Fruit fly (Drosophila melanogaster) whole organism, wandering third instar larva: ENCODE measurements around the gene FER.

ENCODE experiments used
- Dif ChIP-seq: fragments of 200-275, 200-300 bp; sonication (Bioruptor generic); optimal IDR thresholded peaks from 2 replicates; lab custom pipeline; 2018; ENCODE audit warnings: missing biosample characterization, missing genetic modification characterization; ENCODE audit not compliant: partially characterized antibody
- HLH106 ChIP-seq: fragments of 200-800 bp; optimal IDR thresholded peaks from 3 replicates; lab custom pipeline; 2019; ENCODE audit warnings: missing biosample characterization, mild to moderate bottlenecking, missing genetic modification characterization, moderate library complexity
- Hr83 ChIP-seq: fragments of 200-300 bp; sonication (Bioruptor generic); optimal IDR thresholded peaks from 2 replicates; lab custom pipeline; 2016; ENCODE audit warnings: missing biosample characterization, mild to moderate bottlenecking, missing genetic modification characterization, moderate library complexity; ENCODE audit not compliant: poor library complexity, severe bottlenecking
- br ChIP-seq: fragments of 200-800 bp; sonication (Bioruptor generic); optimal IDR thresholded peaks from 2 replicates; lab custom pipeline; 2016; ENCODE audit warnings: missing biosample characterization, missing genetic modification characterization
- brk ChIP-seq: fragments of 200-800 bp; sonication (Bioruptor generic); optimal IDR thresholded peaks from 2 replicates; lab custom pipeline; 2016; ENCODE audit warnings: missing biosample characterization, mild to moderate bottlenecking, missing genetic modification characterization
- fru ChIP-seq: fragments of 200-800 bp; sonication (Bioruptor generic); optimal IDR thresholded peaks from 3 replicates; lab custom pipeline; 2016; ENCODE audit warnings: missing biosample characterization, mild to moderate bottlenecking, missing genetic modification characterization
- lola ChIP-seq: fragments of >200 bp; optimal IDR thresholded peaks from 2 replicates; lab custom pipeline; 2017; ENCODE audit warnings: missing biosample characterization, missing genetic modification characterization
- pan ChIP-seq: fragments of >200 bp; optimal IDR thresholded peaks from 2 replicates; lab custom pipeline; 2017
- psq ChIP-seq: fragments of 200-800 bp; sonication (Bioruptor generic); optimal IDR thresholded peaks from 3 replicates; lab custom pipeline; 2017; ENCODE audit warnings: missing biosample characterization, mild to moderate bottlenecking, missing genetic modification characterization, moderate library complexity
- sv ChIP-seq: fragments of 200-800 bp; sonication (Bioruptor generic); optimal IDR thresholded peaks from 3 replicates; lab custom pipeline; 2016; ENCODE audit warnings: missing biosample characterization, missing genetic modification characterization
- tai ChIP-seq: sonication (Bioruptor generic); optimal IDR thresholded peaks from 2 replicates; lab custom pipeline; 2016; ENCODE audit warnings: missing biosample characterization, missing genetic modification characterization

dm6 chr3R:9342248-9342882 is 52.0 kb downstream of the FER start:
- peak; percentile 33 for TF ChIP-seq HLH106
- peak; percentile 66 for TF ChIP-seq psq (GFP tag; lab: Kevin White, UChicago)
- peak; percentile 58 for TF ChIP-seq Dif
- TF ChIP-seq br, result peak; percentile 30
- peak; percentile 15 for TF ChIP-seq sv (GFP tag; lab: Kevin White, UChicago)
- peak; percentile 37 for TF ChIP-seq fru (GFP tag; lab: Kevin White, UChicago)
- TF ChIP-seq tai (GFP tag; lab: Kevin White, UChicago), result no peak
- TF ChIP-seq Hr83 (GFP tag; lab: Kevin White, UChicago), result peak; percentile 85
- no peak for TF ChIP-seq lola (GFP tag; lab: Kevin White, UChicago)
- peak; percentile 76 for TF ChIP-seq brk
- TF ChIP-seq pan, result no peak
